Worm (Caenorhabditis elegans): ENCODE measurements around the gene C56A3.6.
A peak's percentile ranks its signal among the peaks of the same experiment; 100 is the strongest.

The C56A3.6 gene

ce11 chrV:13580696-13581095 lies 24.5 kb upstream of the C56A3.6 start, which contains the start of gene C50B8.5:
Gene C50B8.5 (plus strand): TSS chrV:13580968.
- no peak for TF ChIP-seq F16B12.6 (tag; optimal IDR thresholded peaks at IDR 0.05)
- peak; percentile 42 for TF ChIP-seq elt-2 (tag; optimal IDR thresholded peaks at IDR 0.05)

ce11 chrV:13578637-13579036 lies 22.4 kb upstream of the C56A3.6 start, which contains the start of gene C50B8.6:
Gene C50B8.6 (plus strand): TSS chrV:13578972.
- TF ChIP-seq mdl-1 (tag; optimal IDR thresholded peaks at IDR 0.05) (no peak), elt-2 (tag; optimal IDR thresholded peaks at IDR 0.05) (peak; percentile 39)

ce11 chrV:13577463-13577862 lies 21.3 kb upstream of the C56A3.6 start:
- TF ChIP-seq sup-37 (GFP tag; optimal IDR thresholded peaks at IDR 0.05) (no peak), sox-4 (tag; optimal IDR thresholded peaks at IDR 0.05) (no peak), C34B4.2 (tag; optimal IDR thresholded peaks at IDR 0.05) (no peak), nhr-237 (tag; optimal IDR thresholded peaks at IDR 0.05) (no peak), aly-2 (tag; optimal IDR thresholded peaks at IDR 0.05) (no peak), ceh-63 (GFP tag; optimal IDR thresholded peaks at IDR 0.05) (no peak), lin-35 (GFP tag; optimal IDR thresholded peaks at IDR 0.05) (no peak), dsc-1 (tag; optimal IDR thresholded peaks at IDR 0.05) (no peak), ces-1 (GFP tag; optimal IDR thresholded peaks at IDR 0.05) (no peak), Y116A8C.19 (tag; optimal IDR thresholded peaks at IDR 0.05; ENCODE audit: borderline replicate concordance) (no peak), nhr-12 (tag; optimal IDR thresholded peaks at IDR 0.05) (no peak), lin-39 (tag; optimal IDR thresholded peaks at IDR 0.05) (no peak), lin-15B (tag; optimal IDR thresholded peaks at IDR 0.05) (no peak), nhr-84 (tag; optimal IDR thresholded peaks at IDR 0.05) (no peak), fkh-8 (tag; optimal IDR thresholded peaks at IDR 0.05) (no peak)

- TF ChIP-seq hpl-2 (GFP tag; optimal IDR thresholded peaks at IDR 0.05), result no peak
- TF ChIP-seq lin-35 (GFP tag; optimal IDR thresholded peaks at IDR 0.05), result peak in 1 of 2 experiments; percentile 43
- no peak for TF ChIP-seq unc-86 (tag; optimal IDR thresholded peaks at IDR 0.05)
- TF ChIP-seq ama-1 (optimal IDR thresholded peaks at IDR 0.05), result no peak
- TF ChIP-seq fos-1 (tag; optimal IDR thresholded peaks at IDR 0.05), result no peak
- TF ChIP-seq pqm-1 (tag; optimal IDR thresholded peaks at IDR 0.05), result peak; percentile 66
- no peak for TF ChIP-seq unc-30 (tag; optimal IDR thresholded peaks at IDR 0.05)
- TF ChIP-seq egl-27 (tag; optimal IDR thresholded peaks at IDR 0.05), result no peak
- no peak for TF ChIP-seq lir-3 (tag; optimal IDR thresholded peaks at IDR 0.05; ENCODE audit: poor library complexity)
- TF ChIP-seq zag-1 (tag; optimal IDR thresholded peaks at IDR 0.05), result no peak
- peak; percentile 62 for TF ChIP-seq elt-2 (tag; optimal IDR thresholded peaks at IDR 0.05)
- peak; percentile 3 for TF ChIP-seq jun-1 (tag; optimal IDR thresholded peaks at IDR 0.05)
- no peak for TF ChIP-seq unc-98 (GFP tag; IDR thresholded peaks at IDR 0.05)
- TF ChIP-seq C04F5.9 (tag; optimal IDR thresholded peaks at IDR 0.05), result no peak
- TF ChIP-seq aly-2 (tag; optimal IDR thresholded peaks at IDR 0.05), result no peak
- TF ChIP-seq ztf-4 (tag; optimal IDR thresholded peaks at IDR 0.05), result no peak
Observed at ce11 chrV:13576828-13577227, 20.6 kb upstream of the C56A3.6 start.

ce11 chrV:13575866-13576265 lies 19.7 kb upstream of the C56A3.6 start:
- TF ChIP-seq nhr-11 (tag; optimal IDR thresholded peaks at IDR 0.05) (no peak), nhr-76 (tag; optimal IDR thresholded peaks at IDR 0.05) (no peak), nhr-85 (tag) (no peak), blmp-1 (tag; optimal IDR thresholded peaks at IDR 0.05) (no peak), elt-2 (tag; optimal IDR thresholded peaks at IDR 0.05) (no peak), nhr-237 (tag; optimal IDR thresholded peaks at IDR 0.05) (no peak), swsn-7 (tag; optimal IDR thresholded peaks at IDR 0.05) (no peak), egl-13 (tag; optimal IDR thresholded peaks at IDR 0.05) (no peak), hpl-2 (GFP tag; optimal IDR thresholded peaks at IDR 0.05) (no peak), dsc-1 (tag; optimal IDR thresholded peaks at IDR 0.05) (no peak), sptf-1 (tag; optimal IDR thresholded peaks at IDR 0.05) (no peak), lsy-2 (tag; optimal IDR thresholded peaks at IDR 0.05) (no peak)
